Worm (Caenorhabditis elegans) whole organism, late embryonic: ENCODE results near the gene T25B9.5.

Source experiments
- F13H6.1 ChIP-seq: sonication (generic microtip); optimal IDR thresholded peaks from 2 replicates; lab custom pipeline; 2016; ENCODE audit warnings: missing genetic modification characterization, missing compliant biosample characterization
- K02D7.2 ChIP-seq: sonication (generic microtip); optimal IDR thresholded peaks from 2 replicates; lab custom pipeline; 2017; ENCODE audit warnings: mild to moderate bottlenecking, missing genetic modification characterization, missing compliant biosample characterization
- ama-1 ChIP-seq: fragments of 150-350 bp; optimal IDR thresholded peaks from 2 replicates; lab custom pipeline; 2014
- elt-2 ChIP-seq: sonication (generic microtip); optimal IDR thresholded peaks from 2 replicates; lab custom pipeline; 2016; ENCODE audit warnings: missing genetic modification reagents, missing genetic modification characterization, missing compliant biosample characterization
- hlh-30 ChIP-seq: sonication (generic microtip); optimal IDR thresholded peaks from 2 replicates; lab custom pipeline; 2017; ENCODE audit warnings: antibody characterized with exemption, missing genetic modification characterization, missing compliant biosample characterization; ENCODE audit not compliant: insufficient read depth
- pat-9 ChIP-seq: fragments of 200-800 bp; sonication (Bioruptor generic); optimal IDR thresholded peaks from 2 replicates; lab custom pipeline; 2018; ENCODE audit warnings: mild to moderate bottlenecking, missing genetic modification characterization, moderate library complexity, missing compliant biosample characterization
- pha-4 ChIP-seq: fragments of 150-350 bp; optimal IDR thresholded peaks from 2 replicates; lab custom pipeline; 2018; ENCODE audit warnings: missing biosample characterization, missing genetic modification reagents, missing genetic modification characterization
- pqm-1 ChIP-seq: sonication (generic microtip); optimal IDR thresholded peaks from 2 replicates; lab custom pipeline; 2016; ENCODE audit warnings: missing genetic modification characterization, missing compliant biosample characterization
- rnt-1 ChIP-seq: sonication (generic microtip); optimal IDR thresholded peaks from 2 replicates; lab custom pipeline; 2016; ENCODE audit warnings: missing genetic modification characterization, missing compliant biosample characterization
- syd-9 ChIP-seq: sonication (generic microtip); optimal IDR thresholded peaks from 2 replicates; lab custom pipeline; 2016; ENCODE audit warnings: mild to moderate bottlenecking, missing genetic modification characterization, moderate library complexity, missing compliant biosample characterization

- no peak for TF ChIP-seq pqm-1
- TF ChIP-seq syd-9: no peak
- TF ChIP-seq rnt-1 (tag; lab: Kevin White, UChicago): no peak
- no peak for TF ChIP-seq pat-9 (tag; lab: Kevin White, UChicago)
- TF ChIP-seq hlh-30 (tag; lab: Kevin White, UChicago): no peak
- TF ChIP-seq pha-4 (tag; lab: Kevin White, UChicago): no peak
- no peak for TF ChIP-seq K02D7.2 (tag; lab: Kevin White, UChicago)
- no peak for TF ChIP-seq elt-2 (tag; lab: Kevin White, UChicago)
- no peak for TF ChIP-seq ama-1 (lab: Kevin White, UChicago)
- TF ChIP-seq F13H6.1: no peak
Observed at ce11 chrIV:10757616-10758193, 3.1 kb upstream of the T25B9.5 start, which contains the start of the genes T25B9.4 and T25B9.6.
